Worm (Caenorhabditis elegans) whole organism, L4/young adult: ENCODE measurements around the gene ZK1248.19.

ENCODE experiments used
- W03F9.2 ChIP-seq: fragments of 150-350 bp; optimal IDR thresholded peaks from 2 replicates; lab custom pipeline; 2014; ENCODE audit warnings: missing biosample characterization, missing genetic modification characterization
- dao-5 ChIP-seq: sonication (generic microtip); optimal IDR thresholded peaks from 2 replicates; lab custom pipeline; 2016; ENCODE audit warnings: missing genotype, missing genetic modification characterization, moderate library complexity, missing compliant biosample characterization
- him-1 ChIP-seq: sonication (generic microtip); optimal IDR thresholded peaks from 2 replicates; lab custom pipeline; 2016; ENCODE audit warnings: missing genotype, missing genetic modification reagents, missing genetic modification characterization, missing compliant biosample characterization

- no peak for TF ChIP-seq him-1 (tag; lab: Kevin White, UChicago)
- no peak for TF ChIP-seq W03F9.2 (tag; lab: Kevin White, UChicago)
- no peak for TF ChIP-seq dao-5
These were observed 4.1 kb downstream of the ZK1248.19 start for ce11 chrII:5835146-5835545.
